Fruit fly (Drosophila melanogaster) whole organism, embryonic: Measurements from ENCODE around the gene bor.

ENCODE experiments used
- Ada2b ChIP-seq: fragments of 200-800 bp; sonication (Bioruptor generic); IDR thresholded peaks from 2 replicates; pipeline ENCODE4 v1.3.6; 2022; ENCODE audit warnings: missing biosample characterization, missing genetic modification characterization
- B-H2 ChIP-seq: fragments of 200-800 bp; sonication (Bioruptor generic); optimal IDR thresholded peaks from 2 replicates; lab custom pipeline; 2018; ENCODE audit warnings: missing biosample characterization, mild to moderate bottlenecking, missing genetic modification characterization
- CG10147 ChIP-seq: fragments of 200-800 bp; sonication (Bioruptor generic); optimal IDR thresholded peaks from 2 replicates; lab custom pipeline; 2019; ENCODE audit warnings: missing biosample characterization, mild to moderate bottlenecking, missing genetic modification characterization, moderate library complexity
- CG10462 ChIP-seq: fragments of 200-800 bp; sonication (Bioruptor generic); optimal IDR thresholded peaks from 2 replicates; lab custom pipeline; 2016; ENCODE audit warnings: missing biosample characterization, missing genetic modification characterization
- CG11504 ChIP-seq: fragments of 200-800 bp; sonication (Bioruptor generic); optimal IDR thresholded peaks from 3 replicates; lab custom pipeline; 2019; ENCODE audit warnings: missing biosample characterization, mild to moderate bottlenecking, missing genetic modification characterization, moderate library complexity
- CG11723 ChIP-seq: fragments of 200-800 bp; sonication (Bioruptor generic); optimal IDR thresholded peaks from 2 replicates; lab custom pipeline; 2017; ENCODE audit warnings: missing biosample characterization, mild to moderate bottlenecking, missing genetic modification characterization
- CG12155 ChIP-seq: fragments of 200-800 bp; sonication (Bioruptor generic); optimal IDR thresholded peaks from 3 replicates; lab custom pipeline; 2016; ENCODE audit warnings: missing biosample characterization, missing genetic modification characterization
- CG13894 ChIP-seq: fragments of 200-800 bp; sonication (Bioruptor generic); optimal IDR thresholded peaks from 3 replicates; lab custom pipeline; 2018; ENCODE audit warnings: missing biosample characterization, mild to moderate bottlenecking, missing genetic modification characterization, moderate library complexity
- CG14014 ChIP-seq: fragments of 200-800 bp; sonication (Bioruptor generic); IDR thresholded peaks from 2 replicates; pipeline ENCODE4 v1.3.6; 2022; ENCODE audit warnings: missing biosample characterization, missing genetic modification characterization
- CG14860 ChIP-seq: fragments of 200-800 bp; sonication (Bioruptor generic); IDR thresholded peaks from 3 replicates; pipeline ENCODE4 v1.3.6; 2022; ENCODE audit warnings: missing biosample characterization, missing genetic modification characterization; ENCODE audit not compliant: partially characterized antibody
- CG15269 ChIP-seq: fragments of 200-800 bp; sonication (Bioruptor generic); optimal IDR thresholded peaks from 2 replicates; lab custom pipeline; 2018; ENCODE audit warnings: missing biosample characterization, mild to moderate bottlenecking, missing genetic modification characterization, moderate library complexity
- CG1647 ChIP-seq: fragments of 200-800 bp; sonication (Bioruptor generic); optimal IDR thresholded peaks from 3 replicates; lab custom pipeline; 2016; ENCODE audit warnings: missing biosample characterization, missing genetic modification characterization
- CG17385 ChIP-seq: fragments of 200-800 bp; sonication (Bioruptor generic); optimal IDR thresholded peaks from 3 replicates; lab custom pipeline; 2018; ENCODE audit warnings: missing biosample characterization, mild to moderate bottlenecking, missing genetic modification characterization
- CG2129 ChIP-seq: fragments of 200-800 bp; sonication (Bioruptor generic); IDR thresholded peaks from 2 replicates; pipeline ENCODE4 v1.3.6; 2022; ENCODE audit warnings: missing biosample characterization, missing genetic modification characterization; ENCODE audit not compliant: partially characterized antibody
- CG2678 ChIP-seq: fragments of 200-800 bp; sonication (Bioruptor generic); optimal IDR thresholded peaks from 3 replicates; lab custom pipeline; 2019; ENCODE audit warnings: missing biosample characterization, mild to moderate bottlenecking, missing genetic modification characterization, moderate library complexity
- CG31365 ChIP-seq: fragments of 200-800 bp; sonication (Bioruptor generic); optimal IDR thresholded peaks from 2 replicates; lab custom pipeline; 2018; ENCODE audit warnings: missing biosample characterization, mild to moderate bottlenecking, missing genetic modification characterization
- CG4360 ChIP-seq: fragments of 200-800 bp; sonication (Bioruptor generic); IDR thresholded peaks from 2 replicates; pipeline ENCODE4 v1.3.6; 2022; ENCODE audit warnings: missing biosample characterization, missing genetic modification characterization
- CG6175 ChIP-seq: fragments of 200-800 bp; sonication (Bioruptor generic); IDR thresholded peaks from 3 replicates; pipeline ENCODE4 v1.3.6; 2022; ENCODE audit warnings: missing biosample characterization, missing genetic modification characterization
- CG6791 ChIP-seq: fragments of 200-800 bp; sonication (Bioruptor generic); IDR thresholded peaks from 3 replicates; pipeline ENCODE4 v1.3.6; 2022; ENCODE audit warnings: missing biosample characterization, missing genetic modification characterization; ENCODE audit not compliant: partially characterized antibody
- CG7372 ChIP-seq: fragments of 200-800 bp; sonication (Bioruptor generic); IDR thresholded peaks from 2 replicates; pipeline ENCODE4 v1.3.6; 2022; ENCODE audit warnings: missing biosample characterization, missing genetic modification characterization
- CG7556 ChIP-seq: fragments of 200-800 bp; sonication (Bioruptor generic); optimal IDR thresholded peaks from 2 replicates; lab custom pipeline; 2017; ENCODE audit warnings: missing biosample characterization, mild to moderate bottlenecking, missing genetic modification characterization
- CG7928 ChIP-seq: fragments of 200-800 bp; sonication (Bioruptor generic); optimal IDR thresholded peaks from 2 replicates; lab custom pipeline; 2017; ENCODE audit warnings: missing biosample characterization, mild to moderate bottlenecking, missing genetic modification characterization
- CG8290 ChIP-seq, 3 experiments: fragments of 200-800 bp; sonication (Bioruptor generic); optimal IDR thresholded peaks; 2 replicates each; lab custom pipeline; 2016 to 2019; ENCODE audit warnings: missing biosample characterization in 3 of 3, missing genetic modification characterization in 3 of 3, mild to moderate bottlenecking in 2 of 3, moderate library complexity in 1 of 3
- CG9817 ChIP-seq: fragments of 200-800 bp; sonication (Bioruptor generic); optimal IDR thresholded peaks from 2 replicates; lab custom pipeline; 2018; ENCODE audit warnings: missing biosample characterization, mild to moderate bottlenecking, missing genetic modification characterization, moderate library complexity
- CrebB ChIP-seq: fragments of 200-800 bp; sonication (Bioruptor generic); optimal IDR thresholded peaks from 3 replicates; lab custom pipeline; 2018; ENCODE audit warnings: missing biosample characterization, mild to moderate bottlenecking, missing genetic modification characterization
- Dp ChIP-seq: fragments of 200-800 bp; sonication (Bioruptor generic); optimal IDR thresholded peaks from 2 replicates; lab custom pipeline; 2018; ENCODE audit warnings: missing biosample characterization, mild to moderate bottlenecking, missing genetic modification characterization, moderate library complexity
- HLH54F ChIP-seq: fragments of 200-800 bp; sonication (Bioruptor generic); optimal IDR thresholded peaks from 3 replicates; lab custom pipeline; 2016; ENCODE audit warnings: missing biosample characterization, missing genetic modification characterization
- HmgD ChIP-seq: fragments of 200-800 bp; sonication (Bioruptor generic); optimal IDR thresholded peaks from 3 replicates; lab custom pipeline; 2016; ENCODE audit warnings: missing biosample characterization, missing genetic modification characterization
- Jarid2 ChIP-seq: fragments of 200-800 bp; sonication (Bioruptor generic); optimal IDR thresholded peaks from 3 replicates; lab custom pipeline; 2017; ENCODE audit warnings: mild to moderate bottlenecking, missing biosample characterization, missing genetic modification reagents, missing genetic modification characterization
- Meics ChIP-seq: fragments of 200-800 bp; sonication (Bioruptor generic); optimal IDR thresholded peaks from 2 replicates; lab custom pipeline; 2017; ENCODE audit warnings: missing biosample characterization, mild to moderate bottlenecking, missing genetic modification characterization
- Myb ChIP-seq: fragments of 200-800 bp; sonication (Bioruptor generic); optimal IDR thresholded peaks from 2 replicates; lab custom pipeline; 2016; ENCODE audit warnings: missing biosample characterization, missing genetic modification characterization
- Oli ChIP-seq: fragments of 200-800 bp; sonication (Bioruptor generic); optimal IDR thresholded peaks from 2 replicates; lab custom pipeline; 2018; ENCODE audit warnings: missing biosample characterization, mild to moderate bottlenecking, missing genetic modification characterization, moderate library complexity
- Side ChIP-seq: fragments of 200-800 bp; sonication (Bioruptor generic); optimal IDR thresholded peaks from 2 replicates; lab custom pipeline; 2016; ENCODE audit warnings: missing biosample characterization, missing genetic modification characterization
- Sox100B ChIP-seq: fragments of 200-800 bp; sonication (Bioruptor generic); optimal IDR thresholded peaks from 3 replicates; lab custom pipeline; 2018; ENCODE audit warnings: missing biosample characterization, mild to moderate bottlenecking, missing genetic modification characterization
- Sry-β ChIP-seq: fragments of 200-800 bp; sonication (Bioruptor generic); optimal IDR thresholded peaks from 2 replicates; lab custom pipeline; 2018; ENCODE audit warnings: missing biosample characterization, mild to moderate bottlenecking, missing genetic modification characterization, moderate library complexity
- Ssrp ChIP-seq: fragments of 200-800 bp; sonication (Bioruptor generic); optimal IDR thresholded peaks from 2 replicates; lab custom pipeline; 2018; ENCODE audit warnings: missing biosample characterization, mild to moderate bottlenecking, missing genetic modification characterization, moderate library complexity
- TFAM ChIP-seq: fragments of 200-800 bp; sonication (Bioruptor generic); optimal IDR thresholded peaks from 2 replicates; lab custom pipeline; 2017; ENCODE audit warnings: missing biosample characterization, missing genetic modification characterization, inconsistent platforms
- cato ChIP-seq: fragments of 200-800 bp; sonication (Bioruptor generic); optimal IDR thresholded peaks from 2 replicates; lab custom pipeline; 2016; ENCODE audit warnings: missing biosample characterization, missing genetic modification characterization, borderline replicate concordance
- caup ChIP-seq: fragments of 200-800 bp; sonication (Bioruptor generic); optimal IDR thresholded peaks from 3 replicates; lab custom pipeline; 2017; ENCODE audit warnings: missing biosample characterization, mild to moderate bottlenecking, missing genetic modification characterization, moderate library complexity; ENCODE audit not compliant: severe bottlenecking
- dm ChIP-seq: fragments of 200-800 bp; sonication (Bioruptor generic); optimal IDR thresholded peaks from 3 replicates; lab custom pipeline; 2016; ENCODE audit warnings: missing biosample characterization, missing genetic modification characterization
- ftz-f1 ChIP-seq: fragments of 200-800 bp; sonication (Bioruptor generic); optimal IDR thresholded peaks from 2 replicates; lab custom pipeline; 2016; ENCODE audit warnings: missing biosample characterization, missing genetic modification characterization
- gcm2 ChIP-seq: fragments of 200-800 bp; sonication (Bioruptor generic); optimal IDR thresholded peaks from 2 replicates; lab custom pipeline; 2016; ENCODE audit warnings: missing biosample characterization, missing genetic modification characterization
- gsb ChIP-seq: fragments of 200-800 bp; sonication (Bioruptor generic); IDR thresholded peaks from 2 replicates; pipeline ENCODE4 v1.3.6; 2022; ENCODE audit warnings: missing biosample characterization, missing genetic modification characterization
- nerfin-1 ChIP-seq: fragments of 200-800 bp; sonication (Bioruptor generic); optimal IDR thresholded peaks from 3 replicates; lab custom pipeline; 2019; ENCODE audit warnings: missing biosample characterization, mild to moderate bottlenecking, missing genetic modification characterization, moderate library complexity
- pho ChIP-seq: fragments of 200-800 bp; sonication (Bioruptor generic); optimal IDR thresholded peaks from 2 replicates; lab custom pipeline; 2016; ENCODE audit warnings: missing biosample characterization, missing genetic modification characterization
- sens-2 ChIP-seq: fragments of 200-800 bp; sonication (Bioruptor generic); IDR thresholded peaks from 2 replicates; pipeline ENCODE4 v1.3.6; 2022; ENCODE audit warnings: missing biosample characterization, missing genetic modification characterization
- stwl ChIP-seq: fragments of 200-800 bp; sonication (Bioruptor generic); optimal IDR thresholded peaks from 3 replicates; lab custom pipeline; 2018; ENCODE audit warnings: missing biosample characterization, mild to moderate bottlenecking, missing genetic modification characterization, moderate library complexity
- tup ChIP-seq: fragments of 200-800 bp; sonication (Bioruptor generic); optimal IDR thresholded peaks from 2 replicates; lab custom pipeline; 2016; ENCODE audit warnings: missing biosample characterization, mild to moderate bottlenecking, missing genetic modification characterization, moderate library complexity
- zen2 ChIP-seq: fragments of 200-800 bp; sonication (Bioruptor generic); IDR thresholded peaks from 3 replicates; pipeline ENCODE4 v1.3.6; 2022; ENCODE audit warnings: missing biosample characterization, missing genetic modification characterization; ENCODE audit not compliant: partially characterized antibody
- zf30C ChIP-seq: fragments of 200-800 bp; sonication (Bioruptor generic); optimal IDR thresholded peaks from 3 replicates; lab custom pipeline; 2018; ENCODE audit warnings: missing biosample characterization, mild to moderate bottlenecking, missing genetic modification characterization

The bor gene

dm6 chr3R:16249510-16249828 is 14.4 kb downstream of the bor start:
- TF ChIP-seq CG4360 (GFP tag; lab: Robert Waterston, UW): no peak
- no peak for TF ChIP-seq Ada2b (GFP tag; lab: Robert Waterston, UW)
- peak; percentile 84 for TF ChIP-seq stwl (tag; lab: Kevin White, UChicago)
- TF ChIP-seq Myb (GFP tag; lab: Kevin White, UChicago): peak; percentile 25
- no peak for TF ChIP-seq tup
- peak; percentile 17 for TF ChIP-seq ftz-f1 (GFP tag; lab: Kevin White, UChicago)
- no peak for TF ChIP-seq gsb (GFP tag; lab: Robert Waterston, UW)
- TF ChIP-seq CG14014 (GFP tag; lab: Robert Waterston, UW): no peak
- no peak for TF ChIP-seq CG6175 (GFP tag; lab: Robert Waterston, UW)
- peak; percentile 62 for TF ChIP-seq CG17385
- TF ChIP-seq CG15269 (tag; lab: Kevin White, UChicago): no peak
- TF ChIP-seq CG7372 (GFP tag; lab: Robert Waterston, UW): no peak
- no peak for TF ChIP-seq CG11723 (GFP tag; lab: Kevin White, UChicago)
- TF ChIP-seq Meics: peak; percentile 7
- no peak for TF ChIP-seq CG1647 (GFP tag; lab: Kevin White, UChicago)
- no peak for TF ChIP-seq CG6791 (GFP tag; lab: Robert Waterston, UW)
- peak; percentile 39 for TF ChIP-seq CG13894 (tag; lab: Kevin White, UChicago)
- no peak for TF ChIP-seq cato
- TF ChIP-seq CG12155 (GFP tag; lab: Kevin White, UChicago): no peak
- TF ChIP-seq pho (GFP tag; lab: Kevin White, UChicago): peak; percentile 20
- peak; percentile 1 for TF ChIP-seq Sox100B
- TF ChIP-seq zf30C (GFP tag; lab: Kevin White, UChicago): no peak
- TF ChIP-seq CrebB (tag; lab: Kevin White, UChicago): no peak
- TF ChIP-seq gcm2: no peak
- TF ChIP-seq CG2129 (GFP tag; lab: Robert Waterston, UW): no peak
- no peak for TF ChIP-seq CG8290 (GFP tag; optimal IDR thresholded peaks at IDR 0.05; lab: Kevin White, UChicago)
- peak in 1 of 2 experiments; percentile 73 for TF ChIP-seq CG8290 (tag; optimal IDR thresholded peaks at IDR 0.05; lab: Kevin White, UChicago)
- no peak for TF ChIP-seq TFAM
- peak; percentile 10 for TF ChIP-seq HLH54F (GFP tag; lab: Kevin White, UChicago)
- no peak for TF ChIP-seq CG14860 (GFP tag; lab: Robert Waterston, UW)
- TF ChIP-seq CG7928: peak; percentile 15
- TF ChIP-seq CG7556: no peak
- TF ChIP-seq CG2678: peak; percentile 8
- TF ChIP-seq Jarid2 (GFP tag; lab: Kevin White, UChicago): peak; percentile 16
- no peak for TF ChIP-seq caup (GFP tag; lab: Kevin White, UChicago)
- no peak for TF ChIP-seq Sry-β (GFP tag; lab: Kevin White, UChicago)
- TF ChIP-seq Ssrp (tag; lab: Kevin White, UChicago): no peak
- TF ChIP-seq CG11504 (tag; lab: Kevin White, UChicago): no peak
- peak; percentile 4 for TF ChIP-seq Oli (tag; lab: Kevin White, UChicago)
- TF ChIP-seq Side (GFP tag; lab: Kevin White, UChicago): no peak
- TF ChIP-seq sens-2 (GFP tag; lab: Robert Waterston, UW): no peak
- TF ChIP-seq zen2: no peak
- TF ChIP-seq dm (GFP tag; lab: Kevin White, UChicago): no peak
- TF ChIP-seq CG10147 (GFP tag; lab: Kevin White, UChicago): peak; percentile 53
- TF ChIP-seq CG10462 (GFP tag; lab: Kevin White, UChicago): no peak
- TF ChIP-seq HmgD: no peak
- TF ChIP-seq CG31365 (tag; lab: Kevin White, UChicago): no peak
- peak; percentile 46 for TF ChIP-seq Dp (GFP tag; lab: Kevin White, UChicago)
- peak; percentile 6 for TF ChIP-seq CG9817 (tag; lab: Kevin White, UChicago)
- no peak for TF ChIP-seq nerfin-1
- TF ChIP-seq B-H2 (GFP tag; lab: Kevin White, UChicago): no peak
